Worm (Caenorhabditis elegans): Measurements from ENCODE around the gene glb-20.

- TF ChIP-seq sem-2 (GFP tag; optimal IDR thresholded peaks at IDR 0.05) = no peak
- no peak for TF ChIP-seq ztf-11 (tag; optimal IDR thresholded peaks at IDR 0.05)
- no peak for TF ChIP-seq elt-3 (tag; optimal IDR thresholded peaks at IDR 0.05)
- TF ChIP-seq nhr-237 (tag; optimal IDR thresholded peaks at IDR 0.05) = no peak
- no peak for TF ChIP-seq unc-62 (GFP tag; optimal IDR thresholded peaks at IDR 0.05)
- TF ChIP-seq nhr-2 (tag; optimal IDR thresholded peaks at IDR 0.05) = no peak
- TF ChIP-seq sptf-1 (tag; optimal IDR thresholded peaks at IDR 0.05) = peak; percentile 37
- no peak for TF ChIP-seq nhr-12 (tag; optimal IDR thresholded peaks at IDR 0.05)
Measured at ce11 chrX:13584725-13585371, 28.9 kb upstream of the glb-20 start, which contains the start of gene unc-84.

All from whole organism, mixed stage, embryonic.